Fruit fly (Drosophila melanogaster) whole organism, pupa: ENCODE results near the gene pyd.

ENCODE experiments used
- CG10348 ChIP-seq: fragments of 200-800 bp; sonication (Bioruptor generic); IDR thresholded peaks from 2 replicates; pipeline ENCODE4 v1.3.6; 2022; ENCODE audit warnings: missing biosample characterization, missing genetic modification characterization
- Ets98B ChIP-seq: fragments of 200-800 bp; sonication (Bioruptor generic); IDR thresholded peaks from 2 replicates; pipeline ENCODE4 v1.3.6; 2022; ENCODE audit warnings: missing biosample characterization, missing genetic modification characterization
- Pif1B ChIP-seq: fragments of 200-800 bp; sonication (Bioruptor generic); optimal IDR thresholded peaks from 3 replicates; lab custom pipeline; 2016; ENCODE audit warnings: missing biosample characterization, missing genetic modification characterization
- fd96Ca ChIP-seq: fragments of 200-800 bp; sonication (Bioruptor generic); IDR thresholded peaks from 3 replicates; pipeline ENCODE4 v1.3.6; 2022; ENCODE audit warnings: missing biosample characterization, missing genetic modification characterization
- gl ChIP-seq: fragments of 200-800 bp; sonication (Bioruptor generic); optimal IDR thresholded peaks from 2 replicates; lab custom pipeline; 2018; ENCODE audit warnings: missing biosample characterization, mild to moderate bottlenecking, missing genetic modification characterization
- rn ChIP-seq: fragments of 200-800 bp; sonication (Bioruptor generic); IDR thresholded peaks from 2 replicates; pipeline ENCODE4 v1.3.6; 2022; ENCODE audit warnings: missing biosample characterization, missing genetic modification characterization

DNA sequence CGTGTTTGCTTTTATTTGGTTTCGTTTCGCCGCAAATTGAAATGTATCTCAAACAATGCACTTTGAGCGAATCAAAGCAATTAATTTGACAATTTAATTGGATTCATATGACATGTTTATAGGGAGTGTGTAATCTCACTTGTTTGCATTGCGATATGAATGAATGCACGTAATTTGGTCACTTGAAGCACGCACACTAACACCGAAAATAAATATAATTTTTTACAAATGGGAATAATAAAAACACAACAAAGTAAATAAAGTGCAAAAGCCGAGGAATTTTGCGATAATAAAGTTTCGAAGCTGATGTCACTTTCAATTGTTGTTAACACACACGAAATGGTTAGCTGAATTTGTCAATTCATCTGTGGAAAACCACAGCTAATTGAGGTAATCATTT, 86.7 kb downstream of the pyd start:
- TF ChIP-seq Pif1B (GFP tag; lab: Kevin White, UChicago) (no peak), gl (tag; lab: Kevin White, UChicago) (no peak), CG10348 (GFP tag; lab: Robert Waterston, UW) (no peak), rn (GFP tag; lab: Robert Waterston, UW) (no peak), Ets98B (GFP tag; lab: Robert Waterston, UW) (no peak), fd96Ca (GFP tag; lab: Robert Waterston, UW) (no peak)
